Fruit fly (Drosophila melanogaster): Measurements from ENCODE around the gene Nup93-2.

Nup93-2 gene

DNA sequence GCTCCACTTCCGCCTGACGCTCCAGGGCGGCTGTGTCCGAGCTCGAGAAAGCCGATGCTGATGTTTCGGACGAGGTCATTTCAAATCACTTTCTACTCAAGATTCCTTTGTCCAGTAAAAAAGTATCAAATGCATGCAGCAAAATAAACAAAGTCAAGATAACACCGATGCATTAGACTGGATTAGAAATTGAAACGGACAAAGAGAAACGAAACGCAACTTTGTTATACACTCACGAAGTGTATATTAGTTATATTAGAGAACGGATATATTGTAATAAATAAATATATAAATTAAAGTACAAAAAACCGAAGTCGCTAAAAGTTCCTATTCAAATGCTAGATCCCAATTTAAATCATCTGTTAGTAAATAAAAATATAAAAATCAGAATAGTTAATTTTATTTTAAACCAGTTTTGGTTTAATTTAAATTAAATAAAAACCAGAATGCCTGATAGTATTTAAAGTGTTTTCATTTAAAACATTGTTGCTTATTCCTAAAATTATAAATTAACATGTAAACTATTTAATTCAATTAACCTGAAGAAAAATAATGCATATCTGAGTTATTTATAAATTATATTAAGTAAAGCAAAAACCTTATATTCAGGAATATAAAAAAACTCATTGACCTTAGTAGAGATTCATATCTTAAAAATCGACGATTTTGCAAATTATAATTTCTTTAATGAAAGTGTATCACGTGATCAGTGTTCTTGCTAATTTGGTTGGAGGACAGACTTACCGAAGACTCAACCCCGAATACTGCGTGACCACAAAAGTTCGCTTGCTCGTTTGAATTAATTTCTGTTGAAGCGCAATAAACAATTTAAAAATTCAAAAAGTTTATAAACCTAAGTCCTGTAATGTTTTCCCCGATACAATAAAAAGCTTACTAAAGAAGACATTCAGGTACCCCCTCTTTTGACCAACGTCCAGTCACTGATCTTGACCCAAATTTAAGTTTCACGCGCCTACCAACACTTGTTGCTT lies 4.1 kb downstream of the Nup93-2 start, which contains the start of gene Dph2 (continued):
- peak; percentile 32 for TF ChIP-seq CG4820 (GFP tag; optimal IDR thresholded peaks at IDR 0.05)
- no peak for TF ChIP-seq CG14965 (GFP tag; optimal IDR thresholded peaks at IDR 0.05; ENCODE audit: borderline replicate concordance)
- TF ChIP-seq D19B (GFP tag; optimal IDR thresholded peaks at IDR 0.05) = no peak
- TF ChIP-seq Usf (GFP tag; optimal IDR thresholded peaks at IDR 0.05) = peak; percentile 100
- TF ChIP-seq crol (GFP tag; IDR thresholded peaks at IDR 0.05) = no peak
- TF ChIP-seq sna (GFP tag; IDR thresholded peaks at IDR 0.05; ENCODE audit: partially characterized antibody) = no peak
- TF ChIP-seq CG34422 (GFP tag; IDR thresholded peaks at IDR 0.05) = peak; percentile 73
- peak; percentile 3 for TF ChIP-seq CG9609 (GFP tag; optimal IDR thresholded peaks at IDR 0.05)
- TF ChIP-seq CG14667 (GFP tag; IDR thresholded peaks at IDR 0.05) = peak; percentile 88
- peak; percentile 31 for TF ChIP-seq zen (tag; optimal IDR thresholded peaks at IDR 0.05)
- peak; percentile 35 for TF ChIP-seq Scr (GFP tag; IDR thresholded peaks at IDR 0.05; ENCODE audit: partially characterized antibody)
- no peak for TF ChIP-seq CG15073 (GFP tag; optimal IDR thresholded peaks at IDR 0.05)
- TF ChIP-seq disco-r (GFP tag; optimal IDR thresholded peaks at IDR 0.05) = no peak
- TF ChIP-seq cwo (GFP tag; optimal IDR thresholded peaks at IDR 0.05) = peak; percentile 59
- TF ChIP-seq kah (GFP tag; optimal IDR thresholded peaks at IDR 0.05) = peak; percentile 50
- TF ChIP-seq Atf6 (GFP tag; IDR thresholded peaks at IDR 0.05) = peak; percentile 66; the same call in 1 of the 2 replicates
- no peak for TF ChIP-seq abd-A (tag; optimal IDR thresholded peaks at IDR 0.05)
- peak; percentile 84 for TF ChIP-seq grau (tag; optimal IDR thresholded peaks at IDR 0.05)
- TF ChIP-seq Ada2b (GFP tag; IDR thresholded peaks at IDR 0.05) = peak; percentile 75
- TF ChIP-seq Dad (GFP tag; optimal IDR thresholded peaks at IDR 0.05) = peak; percentile 19
- TF ChIP-seq chn (GFP tag; optimal IDR thresholded peaks at IDR 0.05) = peak; percentile 9
- TF ChIP-seq CG15601 (tag; optimal IDR thresholded peaks at IDR 0.05) = peak; percentile 63
- peak; percentile 48 for TF ChIP-seq BEAF-32 (GFP tag; optimal IDR thresholded peaks at IDR 0.05)
- TF ChIP-seq MESR4 (GFP tag; optimal IDR thresholded peaks at IDR 0.05) = peak; percentile 72
- no peak for TF ChIP-seq CG1529 (GFP tag; optimal IDR thresholded peaks at IDR 0.05)
- TF ChIP-seq CG1233 (GFP tag; optimal IDR thresholded peaks at IDR 0.05) = peak; percentile 59
- TF ChIP-seq Kr (GFP tag; optimal IDR thresholded peaks at IDR 0.05) = no peak
- peak; percentile 14 for TF ChIP-seq maf-S (GFP tag; optimal IDR thresholded peaks at IDR 0.05)
- no peak for TF ChIP-seq CG31388 (GFP tag; optimal IDR thresholded peaks at IDR 0.05)
- no peak for TF ChIP-seq unc-4 (GFP tag; IDR thresholded peaks at IDR 0.05; ENCODE audit: partially characterized antibody)
- TF ChIP-seq ara (GFP tag; IDR thresholded peaks at IDR 0.05) = peak; percentile 48; the same call in 1 of the 2 replicates
- peak; percentile 65 for TF ChIP-seq sug (tag; optimal IDR thresholded peaks at IDR 0.05)
- TF ChIP-seq CG31365 (tag; optimal IDR thresholded peaks at IDR 0.05) = no peak
- TF ChIP-seq CG30020 (tag; optimal IDR thresholded peaks at IDR 0.05) = peak; percentile 98
- TF ChIP-seq CG3281 (GFP tag; optimal IDR thresholded peaks at IDR 0.05) = peak; percentile 51
- TF ChIP-seq HLH3B (GFP tag; IDR thresholded peaks at IDR 0.05) = peak; percentile 86
- no peak for TF ChIP-seq CG16813 (GFP tag; IDR thresholded peaks at IDR 0.05; ENCODE audit: partially characterized antibody)
- peak; percentile 32 for TF ChIP-seq caup (GFP tag; optimal IDR thresholded peaks at IDR 0.05; ENCODE audit: severe bottlenecking)
- no peak for TF ChIP-seq cg (GFP tag; optimal IDR thresholded peaks at IDR 0.05)
- peak; percentile 24 to 67 for TF ChIP-seq dpn (GFP tag; optimal IDR thresholded peaks at IDR 0.05)
- peak; percentile 88 for TF ChIP-seq Ptx1 (GFP tag; IDR thresholded peaks at IDR 0.05)
- TF ChIP-seq E2f1 (GFP tag; IDR thresholded peaks at IDR 0.05) = peak; percentile 88
- peak; percentile 55 for TF ChIP-seq run (tag; optimal IDR thresholded peaks at IDR 0.05)
- no peak for TF ChIP-seq CG12236 (GFP tag; optimal IDR thresholded peaks at IDR 0.05)
- TF ChIP-seq E2f2 (GFP tag; IDR thresholded peaks at IDR 0.05) = peak; percentile 84
- TF ChIP-seq ATbp (GFP tag; optimal IDR thresholded peaks at IDR 0.05) = no peak
- peak; percentile 23 for TF ChIP-seq CG10654 (GFP tag; optimal IDR thresholded peaks at IDR 0.05)
- peak; percentile 39 for TF ChIP-seq CG9876 (GFP tag; optimal IDR thresholded peaks at IDR 0.05)

All from whole organism, embryonic.